Fruit fly (Drosophila melanogaster) whole organism, embryonic: Measurements from ENCODE around the gene Rad9.

Source experiments
- Adf1 ChIP-seq: fragments of 200-800 bp; sonication (Bioruptor generic); IDR thresholded peaks from 2 replicates; pipeline ENCODE4 v1.3.6; 2022; ENCODE audit warnings: missing biosample characterization, missing genetic modification characterization
- Antp ChIP-seq: fragments of 200-800 bp; sonication (Bioruptor generic); optimal IDR thresholded peaks from 3 replicates; lab custom pipeline; 2016; ENCODE audit warnings: missing biosample characterization, missing genetic modification characterization
- Bteb2 ChIP-seq: fragments of 200-800 bp; sonication (Bioruptor generic); optimal IDR thresholded peaks from 2 replicates; lab custom pipeline; 2016; ENCODE audit warnings: missing biosample characterization, missing genetic modification characterization
- CG10274 ChIP-seq: fragments of 200-800 bp; sonication (Bioruptor generic); optimal IDR thresholded peaks from 3 replicates; lab custom pipeline; 2017; ENCODE audit warnings: missing biosample characterization, mild to moderate bottlenecking, missing genetic modification characterization
- CG11696 ChIP-seq: fragments of 200-800 bp; sonication (Bioruptor generic); IDR thresholded peaks from 2 replicates; pipeline ENCODE4 v1.3.6; 2022; ENCODE audit warnings: missing biosample characterization, missing genetic modification characterization
- CG12155 ChIP-seq: fragments of 200-800 bp; sonication (Bioruptor generic); optimal IDR thresholded peaks from 3 replicates; lab custom pipeline; 2016; ENCODE audit warnings: missing biosample characterization, missing genetic modification characterization
- CG15073 ChIP-seq: fragments of 200-800 bp; sonication (Bioruptor generic); optimal IDR thresholded peaks from 2 replicates; lab custom pipeline; 2016; ENCODE audit warnings: missing biosample characterization, missing genetic modification characterization
- CG17568 ChIP-seq: fragments of 200-800 bp; sonication (Bioruptor generic); optimal IDR thresholded peaks from 2 replicates; lab custom pipeline; 2018; ENCODE audit warnings: missing biosample characterization, mild to moderate bottlenecking, missing genetic modification characterization, moderate library complexity
- CG18011 ChIP-seq: fragments of 200-800 bp; sonication (Bioruptor generic); optimal IDR thresholded peaks from 2 replicates; lab custom pipeline; 2017; ENCODE audit warnings: missing biosample characterization, missing genetic modification characterization, mild to moderate bottlenecking, moderate library complexity, missing genotype
- CG1832 ChIP-seq: fragments of 200-800 bp; sonication (Bioruptor generic); optimal IDR thresholded peaks from 2 replicates; lab custom pipeline; 2017; ENCODE audit warnings: missing biosample characterization, mild to moderate bottlenecking, missing genetic modification characterization, inconsistent platforms
- CG34376 ChIP-seq: fragments of 200-800 bp; sonication (Bioruptor generic); optimal IDR thresholded peaks from 2 replicates; lab custom pipeline; 2018; ENCODE audit warnings: missing biosample characterization, mild to moderate bottlenecking, missing genetic modification characterization
- CG4360 ChIP-seq: fragments of 200-800 bp; sonication (Bioruptor generic); IDR thresholded peaks from 2 replicates; pipeline ENCODE4 v1.3.6; 2022; ENCODE audit warnings: missing biosample characterization, missing genetic modification characterization
- CG6175 ChIP-seq: fragments of 200-800 bp; sonication (Bioruptor generic); IDR thresholded peaks from 3 replicates; pipeline ENCODE4 v1.3.6; 2022; ENCODE audit warnings: missing biosample characterization, missing genetic modification characterization
- CG7271 ChIP-seq: fragments of 200-800 bp; sonication (Bioruptor generic); optimal IDR thresholded peaks from 2 replicates; lab custom pipeline; 2018; ENCODE audit warnings: missing biosample characterization, mild to moderate bottlenecking, missing genetic modification characterization, moderate library complexity
- CG8944 ChIP-seq: fragments of 200-800 bp; sonication (Bioruptor generic); optimal IDR thresholded peaks from 3 replicates; lab custom pipeline; 2016; ENCODE audit warnings: missing biosample characterization, missing genetic modification characterization
- CG9215 ChIP-seq: fragments of 200-800 bp; sonication (Bioruptor generic); IDR thresholded peaks from 2 replicates; pipeline ENCODE4 v1.3.6; 2022; ENCODE audit warnings: missing biosample characterization, missing genetic modification characterization
- Dad ChIP-seq: fragments of 200-800 bp; sonication (Bioruptor generic); optimal IDR thresholded peaks from 3 replicates; lab custom pipeline; 2016; ENCODE audit warnings: missing biosample characterization, missing genetic modification characterization
- Dek ChIP-seq: fragments of 200-800 bp; sonication (Bioruptor generic); optimal IDR thresholded peaks from 3 replicates; lab custom pipeline; 2019; ENCODE audit warnings: missing biosample characterization, mild to moderate bottlenecking, missing genetic modification characterization, moderate library complexity
- Dfd ChIP-seq, 2 experiments: fragments of >200 bp; optimal IDR thresholded peaks; 2 replicates each; lab custom pipeline; 2017; ENCODE audit warnings: missing biosample characterization in 2 of 2, missing genetic modification characterization in 2 of 2
- H2.0 ChIP-seq: fragments of 200-800 bp; sonication (Bioruptor generic); IDR thresholded peaks from 2 replicates; pipeline ENCODE4 v1.3.6; 2022; ENCODE audit warnings: missing biosample characterization, missing genetic modification characterization
- Hey ChIP-seq: fragments of 200-800 bp; sonication (Bioruptor generic); optimal IDR thresholded peaks from 3 replicates; lab custom pipeline; 2018; ENCODE audit warnings: missing biosample characterization, mild to moderate bottlenecking, missing genetic modification characterization
- Hmx ChIP-seq: fragments of 200-800 bp; sonication (Bioruptor generic); optimal IDR thresholded peaks from 2 replicates; lab custom pipeline; 2016; ENCODE audit warnings: missing biosample characterization, missing genetic modification characterization
- Hr78 ChIP-seq, 2 experiments: fragments of 200-800 bp in 1 of 2; fragments of >200 bp in 1 of 2; sonication (Bioruptor generic) in 1 of 2; optimal IDR thresholded peaks; 2 replicates each; lab custom pipeline; 2017 to 2019; ENCODE audit warnings: missing biosample characterization in 2 of 2, missing genetic modification characterization in 2 of 2, mild to moderate bottlenecking in 1 of 2, moderate library complexity in 1 of 2
- Lim3 ChIP-seq: fragments of 200-800 bp; sonication (Bioruptor generic); IDR thresholded peaks from 2 replicates; pipeline ENCODE4 v1.3.6; 2022; ENCODE audit warnings: missing biosample characterization, missing genetic modification characterization
- Lpt ChIP-seq: fragments of >200 bp; optimal IDR thresholded peaks from 2 replicates; lab custom pipeline; 2018; ENCODE audit warnings: missing biosample characterization, missing genetic modification characterization
- Mes4 ChIP-seq: fragments of 200-800 bp; sonication (Bioruptor generic); optimal IDR thresholded peaks from 2 replicates; lab custom pipeline; 2016; ENCODE audit warnings: missing biosample characterization, missing genetic modification characterization
- NC2α ChIP-seq: fragments of 200-800 bp; sonication (Bioruptor generic); optimal IDR thresholded peaks from 2 replicates; lab custom pipeline; 2016; ENCODE audit warnings: missing biosample characterization, missing genetic modification characterization
- Nf-YC ChIP-seq: fragments of 200-800 bp; optimal IDR thresholded peaks from 3 replicates; lab custom pipeline; 2019; ENCODE audit warnings: missing biosample characterization, mild to moderate bottlenecking, missing genetic modification characterization, moderate library complexity
- Sin3A ChIP-seq: fragments of >200 bp; optimal IDR thresholded peaks from 2 replicates; lab custom pipeline; 2018
- Sry-δ ChIP-seq: fragments of 200-800 bp; sonication (Bioruptor generic); optimal IDR thresholded peaks from 2 replicates; lab custom pipeline; 2016; ENCODE audit warnings: missing biosample characterization, missing genetic modification characterization
- Tbp ChIP-seq: fragments of >200 bp; optimal IDR thresholded peaks from 2 replicates; lab custom pipeline; 2018; ENCODE audit warnings: missing biosample characterization, missing genetic modification characterization
- Xbp1 ChIP-seq: fragments of 200-800 bp; sonication (Bioruptor generic); optimal IDR thresholded peaks from 3 replicates; lab custom pipeline; 2016; ENCODE audit warnings: missing biosample characterization, mild to moderate bottlenecking, missing genetic modification characterization
- ash1 ChIP-seq: fragments of 200-800 bp; sonication (Bioruptor generic); optimal IDR thresholded peaks from 2 replicates; lab custom pipeline; 2018; ENCODE audit warnings: missing biosample characterization, mild to moderate bottlenecking, missing genetic modification characterization
- ato ChIP-seq: fragments of 200-800 bp; sonication (Bioruptor generic); IDR thresholded peaks from 2 replicates; pipeline ENCODE4 v1.3.6; 2022; ENCODE audit warnings: missing biosample characterization, missing genetic modification characterization; ENCODE audit not compliant: partially characterized antibody
- cwo ChIP-seq: fragments of 200-800 bp; sonication (Bioruptor generic); optimal IDR thresholded peaks from 3 replicates; lab custom pipeline; 2017; ENCODE audit warnings: missing biosample characterization, missing genetic modification characterization, mild to moderate bottlenecking, moderate library complexity, missing genetic modification reagents
- fd102C ChIP-seq: fragments of 200-800 bp; sonication (Bioruptor generic); optimal IDR thresholded peaks from 2 replicates; lab custom pipeline; 2018; ENCODE audit warnings: missing biosample characterization, mild to moderate bottlenecking, missing genetic modification characterization, moderate library complexity
- gcm ChIP-seq: fragments of 200-800 bp; sonication (Bioruptor generic); optimal IDR thresholded peaks from 2 replicates; lab custom pipeline; 2019; ENCODE audit warnings: missing biosample characterization, mild to moderate bottlenecking, missing genetic modification characterization, moderate library complexity
- jing ChIP-seq: fragments of 200-800 bp; sonication (Bioruptor generic); optimal IDR thresholded peaks from 2 replicates; lab custom pipeline; 2018; ENCODE audit warnings: missing biosample characterization, mild to moderate bottlenecking, missing genetic modification characterization
- kah ChIP-seq: fragments of 200-800 bp; sonication (Bioruptor generic); optimal IDR thresholded peaks from 2 replicates; lab custom pipeline; 2018; ENCODE audit warnings: missing biosample characterization, mild to moderate bottlenecking, missing genetic modification characterization
- ken ChIP-seq: fragments of 200-800 bp; sonication (Bioruptor generic); IDR thresholded peaks from 3 replicates; pipeline ENCODE4 v1.3.6; 2022; ENCODE audit warnings: missing biosample characterization, missing genetic modification characterization
- kni ChIP-seq: fragments of 200-800 bp; sonication (Bioruptor generic); optimal IDR thresholded peaks from 3 replicates; lab custom pipeline; 2017; ENCODE audit warnings: mild to moderate bottlenecking, missing biosample characterization, missing genetic modification reagents, missing genetic modification characterization
- lilli ChIP-seq: fragments of 200-800 bp; sonication (Bioruptor generic); optimal IDR thresholded peaks from 3 replicates; lab custom pipeline; 2016; ENCODE audit warnings: missing biosample characterization, missing genetic modification characterization
- luna ChIP-seq: fragments of 200-800 bp; sonication (Bioruptor generic); optimal IDR thresholded peaks from 2 replicates; lab custom pipeline; 2016; ENCODE audit warnings: missing biosample characterization, missing genetic modification characterization
- pros ChIP-seq: fragments of 200-800 bp; sonication (Bioruptor generic); optimal IDR thresholded peaks from 3 replicates; lab custom pipeline; 2019; ENCODE audit warnings: missing biosample characterization, mild to moderate bottlenecking, missing genetic modification characterization, moderate library complexity
- sens-2 ChIP-seq: fragments of 200-800 bp; sonication (Bioruptor generic); IDR thresholded peaks from 2 replicates; pipeline ENCODE4 v1.3.6; 2022; ENCODE audit warnings: missing biosample characterization, missing genetic modification characterization
- sim ChIP-seq: fragments of 200-800 bp; sonication (Bioruptor generic); IDR thresholded peaks from 2 replicates; pipeline ENCODE4 v1.3.6; 2022; ENCODE audit warnings: missing biosample characterization, missing genetic modification characterization
- sisA ChIP-seq: fragments of 200-800 bp; sonication (Bioruptor generic); IDR thresholded peaks from 2 replicates; pipeline ENCODE4 v1.3.6; 2022; ENCODE audit warnings: missing biosample characterization, missing genetic modification characterization
- sug ChIP-seq: fragments of 200-800 bp; optimal IDR thresholded peaks from 2 replicates; lab custom pipeline; 2019; ENCODE audit warnings: missing biosample characterization, mild to moderate bottlenecking, missing genetic modification characterization, moderate library complexity
- tll ChIP-seq, 2 experiments: fragments of 200-800 bp in 1 of 2; fragments of >200 bp in 1 of 2; sonication (Bioruptor generic) in 1 of 2; optimal IDR thresholded peaks; 2 replicates each; lab custom pipeline; 2017 to 2019; ENCODE audit warnings: missing biosample characterization in 2 of 2, missing genetic modification characterization in 2 of 2, mild to moderate bottlenecking in 1 of 2, moderate library complexity in 1 of 2
- tup ChIP-seq: fragments of 200-800 bp; sonication (Bioruptor generic); optimal IDR thresholded peaks from 2 replicates; lab custom pipeline; 2016; ENCODE audit warnings: missing biosample characterization, mild to moderate bottlenecking, missing genetic modification characterization, moderate library complexity
- yki ChIP-seq: fragments of >200 bp; optimal IDR thresholded peaks from 3 replicates; lab custom pipeline; 2018
- zf30C ChIP-seq: fragments of 200-800 bp; sonication (Bioruptor generic); optimal IDR thresholded peaks from 3 replicates; lab custom pipeline; 2018; ENCODE audit warnings: missing biosample characterization, mild to moderate bottlenecking, missing genetic modification characterization

The Rad9 gene

dm6 chr3L:18840370-18841007 lies 31.9 kb downstream of the Rad9 start (continued):
- peak; percentile 40 for TF ChIP-seq sug (tag; lab: Kevin White, UChicago)
- peak; percentile 57 for TF ChIP-seq kni
- no peak for TF ChIP-seq CG1832 (GFP tag; lab: Kevin White, UChicago)
- TF ChIP-seq lilli (GFP tag; lab: Kevin White, UChicago), result peak; percentile 22
- no peak for TF ChIP-seq Sin3A (lab: Kevin White, UChicago)
- no peak for TF ChIP-seq tup (GFP tag; lab: Kevin White, UChicago)
- TF ChIP-seq Dfd (GFP tag; optimal IDR thresholded peaks at IDR 0.05; lab: Kevin White, UChicago), result no peak
- no peak for TF ChIP-seq kah
- TF ChIP-seq Dad (GFP tag; lab: Kevin White, UChicago), result peak; percentile 22
- peak; percentile 78 for TF ChIP-seq Sry-δ (GFP tag; lab: Kevin White, UChicago)
- no peak for TF ChIP-seq NC2α (GFP tag; lab: Kevin White, UChicago)
- no peak for TF ChIP-seq sens-2 (GFP tag; lab: Robert Waterston, UW)
- TF ChIP-seq Bteb2 (GFP tag; lab: Kevin White, UChicago), result no peak
- TF ChIP-seq CG11696 (GFP tag; lab: Robert Waterston, UW), result no peak
- no peak for TF ChIP-seq CG18011 (GFP tag; lab: Kevin White, UChicago)
- peak; percentile 42 for TF ChIP-seq Xbp1 (GFP tag; lab: Kevin White, UChicago)
- TF ChIP-seq sisA (GFP tag; lab: Robert Waterston, UW), result no peak
- peak; percentile 34 for TF ChIP-seq CG34376
- TF ChIP-seq ato, result no peak
- TF ChIP-seq Lim3 (GFP tag; lab: Robert Waterston, UW), result no peak
- no peak for TF ChIP-seq Hey
- no peak for TF ChIP-seq Nf-YC (tag; lab: Kevin White, UChicago)
- no peak for TF ChIP-seq Hmx (GFP tag; lab: Kevin White, UChicago)
- no peak for TF ChIP-seq Lpt (GFP tag; lab: Kevin White, UChicago)
- TF ChIP-seq H2.0, result no peak
- no peak for TF ChIP-seq ken (GFP tag; lab: Robert Waterston, UW)
- TF ChIP-seq jing (GFP tag; lab: Kevin White, UChicago), result no peak
- TF ChIP-seq CG7271 (tag; lab: Kevin White, UChicago), result no peak
- no peak for TF ChIP-seq Mes4 (GFP tag; lab: Kevin White, UChicago)
- peak; percentile 28 for TF ChIP-seq Antp
- no peak for TF ChIP-seq sim
- TF ChIP-seq gcm (GFP tag; lab: Kevin White, UChicago), result no peak
- no peak for TF ChIP-seq CG15073 (GFP tag; lab: Kevin White, UChicago)
- no peak for TF ChIP-seq CG4360 (GFP tag; lab: Robert Waterston, UW)
- no peak for TF ChIP-seq CG6175
- TF ChIP-seq CG17568 (GFP tag; lab: Kevin White, UChicago), result no peak
- no peak for TF ChIP-seq fd102C (GFP tag; lab: Kevin White, UChicago)
- TF ChIP-seq zf30C, result peak; percentile 88
- no peak for TF ChIP-seq CG10274 (GFP tag; lab: Kevin White, UChicago)
- no peak for TF ChIP-seq CG9215
- no peak for TF ChIP-seq CG12155 (GFP tag; lab: Kevin White, UChicago)
- TF ChIP-seq Hr78 (GFP tag; optimal IDR thresholded peaks at IDR 0.05; lab: Kevin White, UChicago), result no peak
- peak; percentile 8 for TF ChIP-seq Dek
- peak; percentile 56 for TF ChIP-seq yki (lab: Kevin White, UChicago)
- TF ChIP-seq CG8944 (GFP tag; lab: Kevin White, UChicago), result peak; percentile 4
- no peak for TF ChIP-seq ash1 (GFP tag; lab: Kevin White, UChicago)
- TF ChIP-seq luna (GFP tag; lab: Kevin White, UChicago), result no peak
- TF ChIP-seq Adf1, result no peak
- peak in 1 of 2 experiments; percentile 29 for TF ChIP-seq tll (GFP tag; optimal IDR thresholded peaks at IDR 0.05; lab: Kevin White, UChicago)
- TF ChIP-seq Tbp (GFP tag; lab: Kevin White, UChicago), result no peak
- TF ChIP-seq pros, result peak; percentile 2
- TF ChIP-seq cwo (GFP tag; lab: Kevin White, UChicago), result peak; percentile 22
